Fruit fly (Drosophila melanogaster) whole organism, embryonic: ENCODE measurements around the gene Fkbp59.

Source experiments
- Abd-B ChIP-seq: fragments of 200-800 bp; sonication (Bioruptor generic); optimal IDR thresholded peaks from 2 replicates; lab custom pipeline; 2018; ENCODE audit warnings: missing biosample characterization, mild to moderate bottlenecking, missing genetic modification characterization, moderate library complexity
- Ada2b ChIP-seq: fragments of 200-800 bp; sonication (Bioruptor generic); IDR thresholded peaks from 2 replicates; pipeline ENCODE4 v1.3.6; 2022; ENCODE audit warnings: missing biosample characterization, missing genetic modification characterization
- B-H2 ChIP-seq: fragments of 200-800 bp; sonication (Bioruptor generic); optimal IDR thresholded peaks from 2 replicates; lab custom pipeline; 2018; ENCODE audit warnings: missing biosample characterization, mild to moderate bottlenecking, missing genetic modification characterization
- BEAF-32 ChIP-seq: fragments of 200-800 bp; sonication (Bioruptor generic); optimal IDR thresholded peaks from 3 replicates; lab custom pipeline; 2017; ENCODE audit warnings: missing biosample characterization, missing genetic modification characterization, mild to moderate bottlenecking, moderate library complexity, missing genetic modification reagents
- CG11085 ChIP-seq: fragments of 200-800 bp; sonication (Bioruptor generic); IDR thresholded peaks from 2 replicates; pipeline ENCODE4 v1.3.6; 2022; ENCODE audit warnings: missing biosample characterization, missing genetic modification characterization
- CG12104 ChIP-seq: fragments of 200-800 bp; sonication (Bioruptor generic); optimal IDR thresholded peaks from 3 replicates; lab custom pipeline; 2016; ENCODE audit warnings: missing biosample characterization, missing genetic modification characterization
- CG12942 ChIP-seq: fragments of 200-800 bp; sonication (Bioruptor generic); optimal IDR thresholded peaks from 3 replicates; lab custom pipeline; 2016; ENCODE audit warnings: missing biosample characterization, missing genetic modification characterization
- CG13296 ChIP-seq: fragments of 200-800 bp; sonication (Bioruptor generic); optimal IDR thresholded peaks from 3 replicates; lab custom pipeline; 2018; ENCODE audit warnings: missing biosample characterization, mild to moderate bottlenecking, missing genetic modification characterization
- CG14965 ChIP-seq: fragments of 200-800 bp; sonication (Bioruptor generic); optimal IDR thresholded peaks from 2 replicates; lab custom pipeline; 2016; ENCODE audit warnings: missing biosample characterization, missing genetic modification characterization, borderline replicate concordance
- CG15514 ChIP-seq: fragments of 200-800 bp; sonication (Bioruptor generic); optimal IDR thresholded peaks from 3 replicates; lab custom pipeline; 2017; ENCODE audit warnings: missing biosample characterization, missing genetic modification characterization, mild to moderate bottlenecking, moderate library complexity, missing genetic modification reagents
- CG2129 ChIP-seq: fragments of 200-800 bp; sonication (Bioruptor generic); IDR thresholded peaks from 2 replicates; pipeline ENCODE4 v1.3.6; 2022; ENCODE audit warnings: missing biosample characterization, missing genetic modification characterization; ENCODE audit not compliant: partially characterized antibody
- CG30020 ChIP-seq: fragments of 200-800 bp; optimal IDR thresholded peaks from 2 replicates; lab custom pipeline; 2019; ENCODE audit warnings: missing biosample characterization, mild to moderate bottlenecking, missing genetic modification characterization, moderate library complexity
- CG32772 ChIP-seq: fragments of 200-800 bp; sonication (Bioruptor generic); IDR thresholded peaks from 2 replicates; pipeline ENCODE4 v1.3.6; 2022; ENCODE audit warnings: missing biosample characterization, missing genetic modification characterization
- CG4404 ChIP-seq: fragments of 200-800 bp; sonication (Bioruptor generic); IDR thresholded peaks from 2 replicates; pipeline ENCODE4 v1.3.6; 2022; ENCODE audit warnings: missing biosample characterization, missing genetic modification characterization
- CG5245 ChIP-seq: fragments of 200-800 bp; sonication (Bioruptor generic); optimal IDR thresholded peaks from 3 replicates; lab custom pipeline; 2016; ENCODE audit warnings: missing biosample characterization, missing genetic modification characterization
- CG6791 ChIP-seq: fragments of 200-800 bp; sonication (Bioruptor generic); IDR thresholded peaks from 3 replicates; pipeline ENCODE4 v1.3.6; 2022; ENCODE audit warnings: missing biosample characterization, missing genetic modification characterization; ENCODE audit not compliant: partially characterized antibody
- CG7786 ChIP-seq: fragments of 200-800 bp; sonication (Bioruptor generic); optimal IDR thresholded peaks from 2 replicates; lab custom pipeline; 2016; ENCODE audit warnings: missing biosample characterization, missing genetic modification characterization
- CG9932 ChIP-seq: fragments of 200-800 bp; sonication (Bioruptor generic); IDR thresholded peaks from 2 replicates; pipeline ENCODE4 v1.3.6; 2022; ENCODE audit warnings: missing biosample characterization, missing genetic modification characterization
- Dip2 ChIP-seq: fragments of 200-800 bp; sonication (Bioruptor generic); IDR thresholded peaks from 2 replicates; pipeline ENCODE4 v1.3.6; 2022; ENCODE audit warnings: missing biosample characterization, missing genetic modification characterization
- Drgx ChIP-seq: fragments of 200-800 bp; sonication (Bioruptor generic); IDR thresholded peaks from 2 replicates; pipeline ENCODE4 v1.3.6; 2022; ENCODE audit warnings: missing biosample characterization, missing genetic modification characterization
- E2f2 ChIP-seq: fragments of 200-800 bp; sonication (Bioruptor generic); IDR thresholded peaks from 2 replicates; pipeline ENCODE4 v1.3.6; 2022; ENCODE audit warnings: missing biosample characterization, missing genetic modification characterization
- Elba2 ChIP-seq: fragments of 200-800 bp; sonication (Bioruptor generic); optimal IDR thresholded peaks from 3 replicates; lab custom pipeline; 2016; ENCODE audit warnings: missing biosample characterization, missing genetic modification characterization
- Gsc ChIP-seq: fragments of 200-800 bp; sonication (Bioruptor generic); IDR thresholded peaks from 2 replicates; pipeline ENCODE4 v1.3.6; 2022; ENCODE audit warnings: missing biosample characterization, missing genetic modification characterization
- HHEX ChIP-seq: fragments of 200-800 bp; sonication (Bioruptor generic); optimal IDR thresholded peaks from 3 replicates; lab custom pipeline; 2017; ENCODE audit warnings: missing biosample characterization, mild to moderate bottlenecking, missing genetic modification characterization, missing genetic modification reagents
- Hand ChIP-seq: fragments of 200-800 bp; sonication (Bioruptor generic); optimal IDR thresholded peaks from 2 replicates; lab custom pipeline; 2017; ENCODE audit warnings: mild to moderate bottlenecking, missing biosample characterization, missing genetic modification reagents, missing genetic modification characterization
- HmgZ ChIP-seq: fragments of 200-800 bp; sonication (Bioruptor generic); optimal IDR thresholded peaks from 2 replicates; lab custom pipeline; 2018; ENCODE audit warnings: missing biosample characterization, mild to moderate bottlenecking, missing genetic modification characterization
- Hmx ChIP-seq: fragments of 200-800 bp; sonication (Bioruptor generic); optimal IDR thresholded peaks from 2 replicates; lab custom pipeline; 2016; ENCODE audit warnings: missing biosample characterization, missing genetic modification characterization
- Hsf ChIP-seq: fragments of 200-800 bp; sonication (Bioruptor generic); optimal IDR thresholded peaks from 3 replicates; lab custom pipeline; 2016; ENCODE audit warnings: missing biosample characterization, missing genetic modification characterization
- Jarid2 ChIP-seq: fragments of 200-800 bp; sonication (Bioruptor generic); optimal IDR thresholded peaks from 3 replicates; lab custom pipeline; 2017; ENCODE audit warnings: mild to moderate bottlenecking, missing biosample characterization, missing genetic modification reagents, missing genetic modification characterization
- Max ChIP-seq: fragments of 200-800 bp; sonication (Bioruptor generic); optimal IDR thresholded peaks from 2 replicates; lab custom pipeline; 2016; ENCODE audit warnings: missing biosample characterization, mild to moderate bottlenecking, missing genetic modification characterization
- NFAT ChIP-seq: fragments of 200-800 bp; sonication (Bioruptor generic); IDR thresholded peaks from 2 replicates; pipeline ENCODE4 v1.3.6; 2022; ENCODE audit warnings: missing biosample characterization, missing genetic modification characterization
- Neu2 ChIP-seq: fragments of 200-800 bp; sonication (Bioruptor generic); optimal IDR thresholded peaks from 3 replicates; lab custom pipeline; 2016; ENCODE audit warnings: missing biosample characterization, missing genetic modification characterization, borderline replicate concordance
- Pdp1 ChIP-seq, 2 experiments: fragments of 200-800 bp; sonication (Bioruptor generic); optimal IDR thresholded peaks; 3 replicates each; lab custom pipeline; 2016; ENCODE audit warnings: missing biosample characterization in 2 of 2, missing genetic modification characterization in 2 of 2, mild to moderate bottlenecking in 1 of 2, moderate library complexity in 1 of 2
- Sry-δ ChIP-seq: fragments of 200-800 bp; sonication (Bioruptor generic); optimal IDR thresholded peaks from 2 replicates; lab custom pipeline; 2016; ENCODE audit warnings: missing biosample characterization, missing genetic modification characterization
- disco-r ChIP-seq: fragments of 200-800 bp; sonication (Bioruptor generic); optimal IDR thresholded peaks from 2 replicates; lab custom pipeline; 2016; ENCODE audit warnings: missing biosample characterization, missing genetic modification characterization
- dpn ChIP-seq, 2 experiments: fragments of 200-800 bp; sonication (Bioruptor generic); optimal IDR thresholded peaks; 3 replicates each; lab custom pipeline; 2016; ENCODE audit warnings: missing biosample characterization in 2 of 2, missing genetic modification characterization in 2 of 2
- h ChIP-seq: fragments of >200 bp; optimal IDR thresholded peaks from 2 replicates; lab custom pipeline; 2017
- her ChIP-seq: fragments of 200-800 bp; sonication (Bioruptor generic); optimal IDR thresholded peaks from 2 replicates; lab custom pipeline; 2016; ENCODE audit warnings: missing biosample characterization, missing genetic modification characterization
- kah ChIP-seq: fragments of 200-800 bp; sonication (Bioruptor generic); optimal IDR thresholded peaks from 2 replicates; lab custom pipeline; 2018; ENCODE audit warnings: missing biosample characterization, mild to moderate bottlenecking, missing genetic modification characterization
- lilli ChIP-seq: fragments of 200-800 bp; sonication (Bioruptor generic); optimal IDR thresholded peaks from 3 replicates; lab custom pipeline; 2016; ENCODE audit warnings: missing biosample characterization, missing genetic modification characterization
- lmd ChIP-seq: fragments of 200-800 bp; sonication (Bioruptor generic); IDR thresholded peaks from 2 replicates; pipeline ENCODE4 v1.3.6; 2022; ENCODE audit warnings: missing biosample characterization, missing genetic modification characterization
- lov ChIP-seq, 2 experiments: fragments of 200-800 bp in 1 of 2; fragments of >200 bp in 1 of 2; sonication (Bioruptor generic) in 1 of 2; IDR thresholded peaks in 1 of 2; optimal IDR thresholded peaks in 1 of 2; 2 replicates in 1 of 2; 3 replicates in 1 of 2; pipeline versions ENCODE4 v1.3.6 to Lab custom; 2017 to 2022; ENCODE audit warnings: missing biosample characterization in 1 of 2, missing genetic modification characterization in 1 of 2
- pum ChIP-seq: fragments of 200-800 bp; sonication (Bioruptor generic); optimal IDR thresholded peaks from 2 replicates; lab custom pipeline; 2016; ENCODE audit warnings: missing biosample characterization, missing genetic modification characterization
- row ChIP-seq: fragments of 200-800 bp; sonication (Bioruptor generic); IDR thresholded peaks from 3 replicates; pipeline ENCODE4 v1.3.6; 2022; ENCODE audit warnings: missing biosample characterization, missing genetic modification characterization
- schlank ChIP-seq: fragments of 200-800 bp; sonication (Bioruptor generic); optimal IDR thresholded peaks from 2 replicates; lab custom pipeline; 2018; ENCODE audit warnings: missing biosample characterization, mild to moderate bottlenecking, missing genetic modification characterization
- sim ChIP-seq: fragments of 200-800 bp; sonication (Bioruptor generic); IDR thresholded peaks from 2 replicates; pipeline ENCODE4 v1.3.6; 2022; ENCODE audit warnings: missing biosample characterization, missing genetic modification characterization
- sisA ChIP-seq: fragments of 200-800 bp; sonication (Bioruptor generic); IDR thresholded peaks from 2 replicates; pipeline ENCODE4 v1.3.6; 2022; ENCODE audit warnings: missing biosample characterization, missing genetic modification characterization
- so ChIP-seq: fragments of 200-800 bp; sonication (Bioruptor generic); IDR thresholded peaks from 3 replicates; pipeline ENCODE4 v1.3.6; 2022; ENCODE audit warnings: missing biosample characterization, missing genetic modification characterization
- trem ChIP-seq: fragments of 200-800 bp; optimal IDR thresholded peaks from 3 replicates; lab custom pipeline; 2019; ENCODE audit warnings: missing biosample characterization, mild to moderate bottlenecking, missing genetic modification characterization, moderate library complexity

The Fkbp59 gene

dm6 chr2L:9938631-9939256, 50.9 kb downstream of the Fkbp59 start, which contains the start of the genes Datp and CG4619 (continued):
- TF ChIP-seq Sry-δ (GFP tag; lab: Kevin White, UChicago) = peak; percentile 30
- no peak for TF ChIP-seq h (lab: Kevin White, UChicago)
- TF ChIP-seq B-H2 (GFP tag; lab: Kevin White, UChicago) = peak; percentile 81
- no peak; the same call in 1 of the 2 replicates for TF ChIP-seq Ada2b
- peak; percentile 12 to 95 for TF ChIP-seq Pdp1 (GFP tag; optimal IDR thresholded peaks at IDR 0.05; lab: Kevin White, UChicago)
- TF ChIP-seq Abd-B (GFP tag; lab: Kevin White, UChicago) = no peak
- no peak for TF ChIP-seq CG30020
- TF ChIP-seq E2f2 = peak; percentile 32; the same call in 1 of the 2 replicates
- TF ChIP-seq Drgx = peak; percentile 36; the same call in 1 of the 2 replicates
- TF ChIP-seq Neu2 (GFP tag; lab: Kevin White, UChicago) = peak; percentile 50
- no peak for TF ChIP-seq CG2129 (GFP tag; lab: Robert Waterston, UW)
- TF ChIP-seq Hsf = peak; percentile 23
- peak; percentile 87 for TF ChIP-seq HmgZ (tag; lab: Kevin White, UChicago)
- TF ChIP-seq Hand (GFP tag; lab: Kevin White, UChicago) = no peak
- peak; percentile 46 for TF ChIP-seq Max
- peak; percentile 97 for TF ChIP-seq kah (GFP tag; lab: Kevin White, UChicago)
- no peak for TF ChIP-seq Gsc (GFP tag; lab: Robert Waterston, UW)
- TF ChIP-seq Dip2 = no peak
- TF ChIP-seq sim (GFP tag; lab: Robert Waterston, UW) = no peak
- TF ChIP-seq CG9932 (GFP tag; lab: Robert Waterston, UW) = peak; percentile 85
- TF ChIP-seq sisA (GFP tag; lab: Robert Waterston, UW) = no peak
- TF ChIP-seq CG32772 (GFP tag; lab: Robert Waterston, UW) = 0 out of 2 replicates have a peak, but pooled peaks have one; percentile 6
- TF ChIP-seq lilli = peak; percentile 51
- TF ChIP-seq row (GFP tag; lab: Robert Waterston, UW) = peak; percentile 61
- TF ChIP-seq CG14965 (GFP tag; lab: Kevin White, UChicago) = no peak
- TF ChIP-seq her (GFP tag; lab: Kevin White, UChicago) = peak; percentile 54
- TF ChIP-seq so = no peak; the same call in 2 of the 3 replicates
- peak; percentile 63 to 66 for TF ChIP-seq dpn (GFP tag; optimal IDR thresholded peaks at IDR 0.05; lab: Kevin White, UChicago)
- TF ChIP-seq Hmx (GFP tag; lab: Kevin White, UChicago) = no peak
- TF ChIP-seq NFAT (GFP tag; lab: Robert Waterston, UW) = peak; percentile 76
- peak; percentile 32 for TF ChIP-seq trem (tag; lab: Kevin White, UChicago)
- peak; percentile 65; the same call in 1 of the 3 replicates for TF ChIP-seq CG6791
- no peak for TF ChIP-seq CG12104 (GFP tag; lab: Kevin White, UChicago)
- TF ChIP-seq lov (optimal IDR thresholded peaks at IDR 0.05; lab: Kevin White, UChicago) = no peak
- TF ChIP-seq lov (GFP tag; IDR thresholded peaks at IDR 0.05; lab: Robert Waterston, UW) = peak; percentile 72; the same call in 1 of the 3 replicates
- peak; percentile 97 for TF ChIP-seq CG15514
- TF ChIP-seq lmd (GFP tag; lab: Robert Waterston, UW) = no peak
- peak; percentile 40 for TF ChIP-seq CG4404
- peak; percentile 17 for TF ChIP-seq CG5245
- peak; percentile 50 for TF ChIP-seq CG12942 (GFP tag; lab: Kevin White, UChicago)
- TF ChIP-seq BEAF-32 (GFP tag; lab: Kevin White, UChicago) = peak; percentile 23
- peak; percentile 7 for TF ChIP-seq HHEX
- TF ChIP-seq Jarid2 (GFP tag; lab: Kevin White, UChicago) = peak; percentile 6
- peak; percentile 60 for TF ChIP-seq CG7786 (GFP tag; lab: Kevin White, UChicago)
- TF ChIP-seq Elba2 (GFP tag; lab: Kevin White, UChicago) = peak; percentile 61
- peak; percentile 20 for TF ChIP-seq disco-r (GFP tag; lab: Kevin White, UChicago)
- 0 out of 2 replicates have a peak, but pooled peaks have one; percentile 40 for TF ChIP-seq CG11085 (GFP tag; lab: Robert Waterston, UW)
- peak; percentile 29 for TF ChIP-seq pum (GFP tag; lab: Kevin White, UChicago)
- no peak for TF ChIP-seq schlank (tag; lab: Kevin White, UChicago)
- no peak for TF ChIP-seq CG13296 (GFP tag; lab: Kevin White, UChicago)
